Fruit fly (Drosophila melanogaster): ENCODE measurements around the gene tld.

Gene tld

dm6 chr3R:24767667-24768340, 18.3 kb downstream of the tld start:
- TF ChIP-seq Pif1B (GFP tag; optimal IDR thresholded peaks at IDR 0.05) = no peak
- TF ChIP-seq CG4496 (GFP tag; IDR thresholded peaks at IDR 0.05) = peak; percentile 42; the same call in 1 of the 3 replicates
- TF ChIP-seq CG10348 (GFP tag; IDR thresholded peaks at IDR 0.05) = no peak
- no peak for TF ChIP-seq gl (tag; optimal IDR thresholded peaks at IDR 0.05)
- no peak for TF ChIP-seq CG9948 (tag; optimal IDR thresholded peaks at IDR 0.05)
- TF ChIP-seq CG13204 (GFP tag; optimal IDR thresholded peaks at IDR 0.05) = no peak
- TF ChIP-seq CG17806 (tag; optimal IDR thresholded peaks at IDR 0.05) = no peak
- TF ChIP-seq CG15710 (tag; optimal IDR thresholded peaks at IDR 0.05) = no peak
- TF ChIP-seq fd96Ca (GFP tag; IDR thresholded peaks at IDR 0.05) = 0 out of 3 replicates have a peak, but pooled peaks have one; percentile 27
- TF ChIP-seq D1 (tag; optimal IDR thresholded peaks at IDR 0.05) = no peak
- TF ChIP-seq CG32121 (GFP tag; IDR thresholded peaks at IDR 0.05) = 0 out of 2 replicates have a peak, but pooled peaks have one; percentile 3
- TF ChIP-seq CG12605 (GFP tag; IDR thresholded peaks at IDR 0.05) = no peak
- TF ChIP-seq rn (GFP tag; IDR thresholded peaks at IDR 0.05) = no peak
- peak; percentile 67 for TF ChIP-seq Snoo (tag; optimal IDR thresholded peaks at IDR 0.05)
- no peak for TF ChIP-seq EcR (GFP tag; optimal IDR thresholded peaks at IDR 0.05)
- TF ChIP-seq CG34367 (tag; optimal IDR thresholded peaks at IDR 0.05) = no peak
- peak; percentile 48 for TF ChIP-seq CG8301 (tag; optimal IDR thresholded peaks at IDR 0.05)
- no peak for TF ChIP-seq CG8159 (tag; optimal IDR thresholded peaks at IDR 0.05)
- TF ChIP-seq Pif1A (GFP tag; optimal IDR thresholded peaks at IDR 0.05) = no peak
- no peak; the same call in none of the 2 replicates for TF ChIP-seq Ets98B (GFP tag; IDR thresholded peaks at IDR 0.05)
- TF ChIP-seq CG14655 (GFP tag; optimal IDR thresholded peaks at IDR 0.05) = peak; percentile 62

- TF ChIP-seq D1 (tag; optimal IDR thresholded peaks at IDR 0.05) (peak; percentile 63), CG14655 (GFP tag; optimal IDR thresholded peaks at IDR 0.05) (peak; percentile 97), Pif1B (GFP tag; optimal IDR thresholded peaks at IDR 0.05) (peak; percentile 96), CG4496 (GFP tag; IDR thresholded peaks at IDR 0.05) (peak; percentile 96), CG13204 (GFP tag; optimal IDR thresholded peaks at IDR 0.05) (no peak), CG10348 (GFP tag; IDR thresholded peaks at IDR 0.05) (peak; percentile 94), CG17806 (tag; optimal IDR thresholded peaks at IDR 0.05) (peak; percentile 88), CG32121 (GFP tag; IDR thresholded peaks at IDR 0.05) (peak; percentile 97), CG34367 (tag; optimal IDR thresholded peaks at IDR 0.05) (peak; percentile 78), fd96Ca (GFP tag; IDR thresholded peaks at IDR 0.05) (peak; percentile 98), Snoo (tag; optimal IDR thresholded peaks at IDR 0.05) (peak; percentile 95), CG8159 (tag; optimal IDR thresholded peaks at IDR 0.05) (peak; percentile 91), gl (tag; optimal IDR thresholded peaks at IDR 0.05) (peak; percentile 67), CG8301 (tag; optimal IDR thresholded peaks at IDR 0.05) (peak; percentile 97), CG15710 (tag; optimal IDR thresholded peaks at IDR 0.05) (peak; percentile 86), Pif1A (GFP tag; optimal IDR thresholded peaks at IDR 0.05) (peak; percentile 96), rn (GFP tag; IDR thresholded peaks at IDR 0.05) (peak; percentile 93), CG12605 (GFP tag; IDR thresholded peaks at IDR 0.05) (peak; percentile 86), Ets98B (GFP tag; IDR thresholded peaks at IDR 0.05) (peak; percentile 95), CG9948 (tag; optimal IDR thresholded peaks at IDR 0.05) (peak; percentile 92), EcR (GFP tag; optimal IDR thresholded peaks at IDR 0.05) (no peak)
These were observed 19.2 kb downstream of the tld start, which contains the start of gene CG13631 for dm6 chr3R:24768538-24769401. TSS of gene CG13631 (plus strand) at chr3R:24769351.

- TF ChIP-seq Ets98B (GFP tag; IDR thresholded peaks at IDR 0.05) = no peak
- TF ChIP-seq CG15710 (tag; optimal IDR thresholded peaks at IDR 0.05) = no peak
- TF ChIP-seq CG17806 (tag; optimal IDR thresholded peaks at IDR 0.05) = no peak
- TF ChIP-seq CG12605 (GFP tag; IDR thresholded peaks at IDR 0.05) = no peak
- no peak for TF ChIP-seq fd96Ca (GFP tag; IDR thresholded peaks at IDR 0.05)
- TF ChIP-seq Pif1A (GFP tag; optimal IDR thresholded peaks at IDR 0.05) = no peak
- no peak for TF ChIP-seq CG8159 (tag; optimal IDR thresholded peaks at IDR 0.05)
- TF ChIP-seq CG13204 (GFP tag; optimal IDR thresholded peaks at IDR 0.05) = no peak
- no peak for TF ChIP-seq D1 (tag; optimal IDR thresholded peaks at IDR 0.05)
- TF ChIP-seq CG9948 (tag; optimal IDR thresholded peaks at IDR 0.05) = no peak
- no peak for TF ChIP-seq CG32121 (GFP tag; IDR thresholded peaks at IDR 0.05)
- TF ChIP-seq CG8301 (tag; optimal IDR thresholded peaks at IDR 0.05) = no peak
- TF ChIP-seq CG4496 (GFP tag; IDR thresholded peaks at IDR 0.05) = no peak
- TF ChIP-seq gl (tag; optimal IDR thresholded peaks at IDR 0.05) = no peak
- no peak for TF ChIP-seq Snoo (tag; optimal IDR thresholded peaks at IDR 0.05)
These were observed 20.1 kb downstream of the tld start for dm6 chr3R:24769601-24770000.

dm6 chr3R:24771273-24772231, 22.0 kb downstream of the tld start, which contains the start of gene CG42331:
TSS of gene CG42331 (plus strand) at chr3R:24772181.
- TF ChIP-seq gl (tag; optimal IDR thresholded peaks at IDR 0.05) (no peak), CG4496 (GFP tag; IDR thresholded peaks at IDR 0.05) (0 out of 3 replicates have a peak, but pooled peaks have one; percentile 17), CG8159 (tag; optimal IDR thresholded peaks at IDR 0.05) (no peak), CG15710 (tag; optimal IDR thresholded peaks at IDR 0.05) (no peak), Pif1A (GFP tag; optimal IDR thresholded peaks at IDR 0.05) (no peak), fd96Ca (GFP tag; IDR thresholded peaks at IDR 0.05) (peak; percentile 47; the same call in 2 of the 3 replicates)
